Worm (Caenorhabditis elegans) whole organism, L4 larva: ENCODE data around the gene pals-33.

ENCODE experiments used
- ces-1 ChIP-seq: fragments of 150-350 bp; sonication (generic microtip); optimal IDR thresholded peaks from 4 replicates; lab custom pipeline; 2014; ENCODE audit warnings: missing biosample characterization, missing genetic modification reagents, missing genetic modification characterization
- dmd-8 ChIP-seq: fragments of 200-800 bp; sonication (Bioruptor generic); IDR thresholded peaks from 2 replicates; pipeline ENCODE4 v1.3.6; 2022; ENCODE audit warnings: missing genetic modification characterization, missing compliant biosample characterization
- gei-8 ChIP-seq: fragments of 200-800 bp; sonication (Bioruptor generic); optimal IDR thresholded peaks from 2 replicates; lab custom pipeline; 2018; ENCODE audit warnings: mild to moderate bottlenecking, missing genetic modification characterization, missing compliant biosample characterization
- jun-1 ChIP-seq: fragments of 150-350 bp; optimal IDR thresholded peaks from 2 replicates; lab custom pipeline; 2014; ENCODE audit warnings: missing biosample characterization, missing genetic modification reagents, missing genetic modification characterization
- lir-3 ChIP-seq: sonication (generic microtip); optimal IDR thresholded peaks from 2 replicates; lab custom pipeline; 2016; ENCODE audit warnings: mild to moderate bottlenecking, missing genetic modification characterization, missing compliant biosample characterization
- unc-39 ChIP-seq: sonication (generic microtip); optimal IDR thresholded peaks from 2 replicates; lab custom pipeline; 2017; ENCODE audit warnings: missing biosample characterization, missing genetic modification characterization

- TF ChIP-seq gei-8 (GFP tag; lab: Kevin White, UChicago) (no peak), lir-3 (no peak), ces-1 (GFP tag; lab: Kevin White, UChicago) (no peak), dmd-8 (GFP tag; lab: Robert Waterston, UW) (no peak), unc-39 (no peak), jun-1 (tag; lab: Kevin White, UChicago) (no peak)
These were observed 42.4 kb downstream of the pals-33 start, which contains the start of gene nrsn-1 for ce11 chrV:3715488-3716019.
